ENCODE assay signal across 1 worm cellular context in the genomic region with DNA sequence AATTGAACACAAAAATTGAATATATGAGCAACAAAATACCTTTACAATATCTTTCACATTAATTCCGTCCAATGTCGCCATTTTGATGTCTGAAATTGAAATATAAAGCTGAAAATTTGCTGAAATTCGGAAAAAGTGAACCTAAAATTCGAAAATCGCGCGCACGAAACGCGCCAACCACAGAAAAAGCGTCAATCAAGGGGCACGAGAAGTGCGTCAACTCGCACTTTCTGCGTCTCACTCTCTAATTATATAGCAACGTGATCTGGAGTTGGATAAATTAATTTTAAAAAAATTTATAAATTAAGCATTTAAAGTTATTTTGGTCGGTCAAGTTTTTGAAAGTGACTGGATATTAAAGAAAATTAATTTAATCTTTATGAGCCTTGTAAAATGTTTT.
TF ChIP-seq lines count a peak whose summit lies in the region.

A gene (minus strand): TSS at position 89 of the 400 bp plus-strand sequence.

TF ChIP-seq in whole organism, L1 larva, 84 proteins besides CTCF, POLR2A, EP300 and RAD21 (continued from another document):
- TF ChIP-seq lin-39 (tag; optimal IDR thresholded peaks at IDR 0.05; lab: Kevin White, UChicago) (peak; percentile 93), pax-3 (tag; optimal IDR thresholded peaks at IDR 0.05; lab: Kevin White, UChicago) (peak; percentile 65), nhr-76 (tag; optimal IDR thresholded peaks at IDR 0.05; lab: Kevin White, UChicago) (no peak), aha-1 (tag; optimal IDR thresholded peaks at IDR 0.05; lab: Kevin White, UChicago) (peak; percentile 4), swsn-7 (tag; optimal IDR thresholded peaks at IDR 0.05; lab: Kevin White, UChicago) (peak; percentile 90), unc-130 (tag; optimal IDR thresholded peaks at IDR 0.05; lab: Kevin White, UChicago) (peak; percentile 92), aly-2 (tag; optimal IDR thresholded peaks at IDR 0.05; lab: Kevin White, UChicago) (peak; percentile 59), dpl-1 (GFP tag; optimal IDR thresholded peaks at IDR 0.05; lab: Kevin White, UChicago) (peak; percentile 89 to 92 (median 91)), egl-13 (tag; optimal IDR thresholded peaks at IDR 0.05; lab: Kevin White, UChicago) (peak; percentile 80), fkh-10 (GFP tag; optimal IDR thresholded peaks at IDR 0.05; lab: Kevin White, UChicago) (peak; percentile 37), isw-1 (GFP tag; IDR thresholded peaks at IDR 0.05; lab: Robert Waterston, UW) (peak; percentile 85), C34B4.2 (tag; optimal IDR thresholded peaks at IDR 0.05; lab: Kevin White, UChicago) (no peak), lin-15B (tag; optimal IDR thresholded peaks at IDR 0.05; lab: Kevin White, UChicago) (peak; percentile 91), ceh-90 (tag; optimal IDR thresholded peaks at IDR 0.05; lab: Kevin White, UChicago) (peak; percentile 8), nhr-47 (tag; optimal IDR thresholded peaks at IDR 0.05; lab: Kevin White, UChicago) (peak; percentile 93), lir-3 (tag; optimal IDR thresholded peaks at IDR 0.05; lab: Kevin White, UChicago; ENCODE audit: poor library complexity) (peak; percentile 61), sox-4 (tag; optimal IDR thresholded peaks at IDR 0.05; lab: Kevin White, UChicago) (peak; percentile 69), nhr-19 (GFP tag; conservative IDR thresholded peaks at IDR 0.05; lab: Robert Waterston, UW) (peak; percentile 89), skn-1 (tag; optimal IDR thresholded peaks at IDR 0.05; lab: Kevin White, UChicago) (peak; percentile 93), ztf-4 (tag; optimal IDR thresholded peaks at IDR 0.05; lab: Kevin White, UChicago) (peak; percentile 71), snu-23 (GFP tag; optimal IDR thresholded peaks at IDR 0.05; lab: Kevin White, UChicago) (peak; percentile 93), nhr-20 (tag; optimal IDR thresholded peaks at IDR 0.05; lab: Kevin White, UChicago) (peak; percentile 88), pqm-1 (tag; optimal IDR thresholded peaks at IDR 0.05; lab: Kevin White, UChicago) (no peak), jun-1 (tag; optimal IDR thresholded peaks at IDR 0.05; lab: Kevin White, UChicago) (peak; percentile 77), hlh-17 (GFP tag; optimal IDR thresholded peaks at IDR 0.05; lab: Kevin White, UChicago; ENCODE audit: borderline replicate concordance) (no peak), rnt-1 (tag; optimal IDR thresholded peaks at IDR 0.05; lab: Kevin White, UChicago) (peak; percentile 92)
